Worm (Caenorhabditis elegans) whole organism, L2 larva: ENCODE results near the gene F11A10.6.

ENCODE experiments used
- C34F6.9 ChIP-seq: fragments of 150-350 bp; optimal IDR thresholded peaks from 2 replicates; lab custom pipeline; 2014; ENCODE audit warnings: missing biosample characterization, missing genetic modification characterization
- F13H6.1 ChIP-seq: sonication (generic microtip); optimal IDR thresholded peaks from 2 replicates; lab custom pipeline; 2016; ENCODE audit warnings: missing genetic modification characterization, missing compliant biosample characterization
- ZK546.5 ChIP-seq: sonication (generic microtip); optimal IDR thresholded peaks from 2 replicates; lab custom pipeline; 2017; ENCODE audit warnings: missing biosample characterization, missing genetic modification characterization
- aly-2 ChIP-seq: fragments of 150-350 bp; optimal IDR thresholded peaks from 2 replicates; lab custom pipeline; 2014; ENCODE audit warnings: missing biosample characterization, missing genetic modification characterization
- ama-1 ChIP-seq: fragments of 150-350 bp; optimal IDR thresholded peaks from 2 replicates; lab custom pipeline; 2018; ENCODE audit warnings: inconsistent platforms
- blmp-1 ChIP-seq: sonication (generic microtip); optimal IDR thresholded peaks from 2 replicates; lab custom pipeline; 2017; ENCODE audit warnings: missing genetic modification characterization, mild to moderate bottlenecking, missing compliant biosample characterization, antibody characterized with exemption, moderate library complexity; ENCODE audit not compliant: insufficient read depth
- ceh-16 ChIP-seq: fragments of 150-350 bp; optimal IDR thresholded peaks from 2 replicates; lab custom pipeline; 2014; ENCODE audit warnings: missing biosample characterization, missing genetic modification characterization
- ceh-82 ChIP-seq: fragments of 150-350 bp; optimal IDR thresholded peaks from 2 replicates; lab custom pipeline; 2014; ENCODE audit warnings: missing biosample characterization, missing genetic modification characterization
- egl-27 ChIP-seq: sonication (generic microtip); optimal IDR thresholded peaks from 3 replicates; lab custom pipeline; 2017; ENCODE audit warnings: missing biosample characterization, missing genetic modification reagents, missing genetic modification characterization
- gmeb-1 ChIP-seq: fragments of 150-350 bp; optimal IDR thresholded peaks from 2 replicates; lab custom pipeline; 2014; ENCODE audit warnings: missing biosample characterization, missing genetic modification characterization
- lin-13 ChIP-seq: fragments of 150-350 bp; optimal IDR thresholded peaks from 2 replicates; lab custom pipeline; 2014; ENCODE audit warnings: missing biosample characterization, missing genetic modification reagents, missing genetic modification characterization
- lin-39 ChIP-seq: fragments of 150-350 bp; optimal IDR thresholded peaks from 2 replicates; lab custom pipeline; 2014; ENCODE audit warnings: missing biosample characterization, missing genetic modification reagents, missing genetic modification characterization
- lsy-2 ChIP-seq, 2 experiments: fragments of 150-350 bp in 1 of 2; sonication (generic microtip) in 1 of 2; optimal IDR thresholded peaks; 2 replicates each; lab custom pipeline; 2014 to 2017; ENCODE audit warnings: missing biosample characterization in 2 of 2, missing genetic modification characterization in 2 of 2
- mab-5 ChIP-seq: fragments of 150-350 bp; optimal IDR thresholded peaks from 2 replicates; lab custom pipeline; 2014; ENCODE audit warnings: missing biosample characterization, missing genetic modification characterization
- mbf-1 ChIP-seq: sonication (generic microtip); optimal IDR thresholded peaks from 2 replicates; lab custom pipeline; 2017; ENCODE audit warnings: missing biosample characterization, missing genetic modification characterization
- mdl-1 ChIP-seq, 2 experiments: fragments of 150-350 bp in 1 of 2; sonication (generic microtip) in 1 of 2; optimal IDR thresholded peaks; 2 replicates each; lab custom pipeline; 2017; ENCODE audit warnings: missing biosample characterization in 2 of 2, missing genetic modification characterization in 2 of 2
- nhr-11 ChIP-seq: fragments of 150-350 bp; optimal IDR thresholded peaks from 2 replicates; lab custom pipeline; 2014; ENCODE audit warnings: missing biosample characterization, missing genetic modification characterization
- nhr-12 ChIP-seq: fragments of 150-350 bp; optimal IDR thresholded peaks from 2 replicates; lab custom pipeline; 2014; ENCODE audit warnings: missing biosample characterization, missing genetic modification characterization
- nhr-129 ChIP-seq: fragments of 150-350 bp; optimal IDR thresholded peaks from 2 replicates; lab custom pipeline; 2014; ENCODE audit warnings: missing biosample characterization, missing genetic modification characterization
- nhr-21 ChIP-seq: fragments of 150-350 bp; optimal IDR thresholded peaks from 2 replicates; lab custom pipeline; 2014; ENCODE audit warnings: missing biosample characterization, missing genetic modification characterization
- nhr-23 ChIP-seq: fragments of 150-350 bp; optimal IDR thresholded peaks from 2 replicates; lab custom pipeline; 2014; ENCODE audit warnings: missing biosample characterization, missing genetic modification reagents, missing genetic modification characterization
- nhr-25 ChIP-seq: fragments of 150-350 bp; sonication (generic microtip); optimal IDR thresholded peaks from 3 replicates; lab custom pipeline; 2014; ENCODE audit warnings: missing biosample characterization, missing genetic modification characterization
- nhr-6 ChIP-seq: fragments of 150-350 bp; optimal IDR thresholded peaks from 2 replicates; lab custom pipeline; 2014; ENCODE audit warnings: missing biosample characterization, missing genetic modification characterization
- nhr-77 ChIP-seq: fragments of 150-350 bp; optimal IDR thresholded peaks from 2 replicates; lab custom pipeline; 2014; ENCODE audit warnings: missing biosample characterization, missing genetic modification characterization
- peb-1 ChIP-seq: fragments of 150-350 bp; optimal IDR thresholded peaks from 2 replicates; lab custom pipeline; 2014; ENCODE audit warnings: missing biosample characterization, missing genetic modification characterization
- sem-4 ChIP-seq: fragments of 150-350 bp; optimal IDR thresholded peaks from 2 replicates; lab custom pipeline; 2014; ENCODE audit warnings: missing biosample characterization, missing genetic modification reagents, missing genetic modification characterization
- skn-1 ChIP-seq: sonication (generic microtip); optimal IDR thresholded peaks from 2 replicates; lab custom pipeline; 2017; ENCODE audit warnings: missing biosample characterization, missing genetic modification characterization
- sma-3 ChIP-seq: sonication (generic microtip); optimal IDR thresholded peaks from 2 replicates; lab custom pipeline; 2016; ENCODE audit warnings: missing genetic modification reagents, missing genetic modification characterization, missing compliant biosample characterization
- unc-55 ChIP-seq: fragments of 150-350 bp; sonication (generic microtip); optimal IDR thresholded peaks from 3 replicates; lab custom pipeline; 2014; ENCODE audit warnings: missing biosample characterization, missing genetic modification reagents, missing genetic modification characterization
- unc-62 ChIP-seq: fragments of 150-350 bp; optimal IDR thresholded peaks from 2 replicates; lab custom pipeline; 2014; ENCODE audit warnings: missing biosample characterization, missing genetic modification reagents, missing genetic modification characterization
- ztf-1 ChIP-seq: fragments of 200-800 bp; sonication (Bioruptor generic); conservative IDR thresholded peaks from 2 replicates; pipeline ENCODE4 v1.3.6; 2022; ENCODE audit warnings: missing genetic modification characterization, missing compliant biosample characterization
- ztf-11 ChIP-seq: sonication (generic microtip); optimal IDR thresholded peaks from 2 replicates; lab custom pipeline; 2017; ENCODE audit warnings: missing biosample characterization, missing genetic modification characterization

The F11A10.6 gene

DNA sequence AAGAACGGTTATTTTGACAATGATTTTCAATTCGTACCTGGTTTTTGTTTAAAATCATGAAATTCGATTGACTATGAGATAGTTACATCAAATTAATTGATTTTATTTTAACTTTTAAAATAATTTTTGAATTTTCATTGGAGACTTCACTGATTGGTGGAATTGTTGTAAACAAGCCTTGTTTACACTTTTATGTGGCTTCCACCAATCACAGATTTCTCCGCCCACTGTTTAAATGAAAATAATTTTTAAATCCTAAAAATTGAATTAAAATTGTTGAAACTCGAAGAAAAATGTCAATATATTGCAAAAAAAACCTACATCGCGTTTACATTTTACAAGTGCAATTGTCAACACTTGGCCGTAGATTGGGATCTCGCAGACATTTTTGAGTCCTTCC, 31.1 kb upstream of the F11A10.6 start:
- TF ChIP-seq unc-55 (GFP tag; lab: Kevin White, UChicago) = no peak
- no peak for TF ChIP-seq nhr-12 (tag; lab: Kevin White, UChicago)
- TF ChIP-seq mbf-1 = no peak
- TF ChIP-seq aly-2 (tag; lab: Kevin White, UChicago) = no peak

DNA sequence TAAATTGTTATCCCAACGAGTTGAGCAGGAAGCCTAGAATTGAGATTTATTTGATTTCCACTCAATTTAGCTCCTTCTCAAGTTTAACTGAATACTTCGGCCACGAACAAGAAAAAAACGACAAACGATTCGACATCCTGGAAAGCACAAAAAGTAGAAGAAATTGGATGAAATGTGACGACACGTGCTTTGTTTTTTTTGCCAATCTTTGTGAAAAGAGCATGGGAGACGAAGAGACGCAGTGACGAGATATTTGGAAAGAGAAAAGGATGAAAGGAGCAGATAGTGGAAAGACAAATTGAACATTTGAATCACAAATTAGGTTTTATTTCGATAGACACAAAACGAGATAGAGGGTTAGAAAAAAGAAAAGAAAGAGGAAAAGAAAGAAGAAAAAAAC, 25.0 kb upstream of the F11A10.6 start:
- TF ChIP-seq ztf-1 (GFP tag; lab: Robert Waterston, UW) = no peak
- no peak for TF ChIP-seq gmeb-1 (tag; lab: Kevin White, UChicago)
- peak; percentile 39 for TF ChIP-seq C34F6.9
- peak in 1 of 2 experiments; percentile 23 for TF ChIP-seq mdl-1 (tag; optimal IDR thresholded peaks at IDR 0.05; lab: Kevin White, UChicago)
- peak in 1 of 2 experiments; percentile 14 for TF ChIP-seq lsy-2 (tag; optimal IDR thresholded peaks at IDR 0.05; lab: Kevin White, UChicago)
- TF ChIP-seq nhr-129 (tag; lab: Kevin White, UChicago) = peak; percentile 82
- TF ChIP-seq aly-2 (tag; lab: Kevin White, UChicago) = no peak
- peak; percentile 60 for TF ChIP-seq sem-4 (tag; lab: Kevin White, UChicago)

DNA sequence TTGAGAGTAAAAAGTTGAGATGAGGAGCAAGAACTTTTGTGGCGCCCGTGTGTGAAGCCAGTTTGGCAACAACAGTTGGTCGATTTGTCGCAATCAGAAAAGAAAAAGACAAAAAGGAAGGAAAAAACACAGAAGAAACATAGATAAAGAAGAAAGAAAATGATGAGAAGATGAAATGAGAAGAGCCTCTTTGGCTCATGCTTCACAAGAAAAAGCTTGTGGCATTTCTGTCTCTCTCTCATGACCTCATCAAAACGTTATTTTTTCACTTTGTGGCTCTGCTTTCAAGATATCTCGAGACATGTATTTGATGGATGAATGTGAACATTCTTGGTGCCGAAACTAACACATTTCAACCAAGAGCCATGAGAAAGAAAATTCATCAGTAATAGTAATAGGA, 23.6 kb upstream of the F11A10.6 start:
- TF ChIP-seq lsy-2 (tag; optimal IDR thresholded peaks at IDR 0.05; lab: Kevin White, UChicago) (peak in 1 of 2 experiments; percentile 23), nhr-129 (tag; lab: Kevin White, UChicago) (peak; percentile 94), blmp-1 (tag; lab: Kevin White, UChicago) (no peak), egl-27 (no peak), nhr-77 (no peak), F13H6.1 (tag; lab: Kevin White, UChicago) (peak; percentile 63), C34F6.9 (peak; percentile 35), nhr-6 (no peak), lin-39 (no peak)

DNA sequence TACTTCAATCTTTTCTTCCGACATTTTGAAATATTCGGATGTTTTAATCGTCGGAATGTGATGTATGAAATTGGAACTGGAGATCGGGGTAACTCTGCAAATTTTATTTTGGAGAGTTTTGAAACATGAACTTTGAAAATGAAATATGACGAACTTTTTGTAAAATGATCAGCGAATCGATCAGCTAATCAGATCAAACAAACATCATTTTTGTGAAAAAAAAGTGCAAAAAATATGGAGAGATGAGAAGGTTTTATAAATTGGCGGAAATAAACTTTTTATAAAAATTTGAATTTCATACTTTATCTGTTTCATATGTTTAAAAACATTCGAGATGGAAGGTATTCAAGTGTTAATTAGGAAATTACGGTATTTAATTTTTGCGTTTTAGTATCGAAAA, 22.0 kb upstream of the F11A10.6 start, which contains the start of gene dlc-2:
Gene dlc-2, minus strand, starts transcription at position 101 of the 400 bp plus-strand sequence.
- TF ChIP-seq mab-5 (no peak), sma-3 (GFP tag; lab: Kevin White, UChicago) (no peak), nhr-11 (tag; lab: Kevin White, UChicago) (no peak), nhr-6 (no peak), unc-62 (no peak), ceh-82 (no peak), nhr-21 (tag; lab: Kevin White, UChicago) (no peak), ztf-11 (tag; lab: Kevin White, UChicago) (no peak), unc-55 (GFP tag; lab: Kevin White, UChicago) (no peak), ama-1 (lab: Kevin White, UChicago) (no peak), ztf-1 (GFP tag; lab: Robert Waterston, UW) (no peak), skn-1 (tag; lab: Kevin White, UChicago) (no peak), ceh-16 (tag; lab: Kevin White, UChicago) (no peak), nhr-23 (tag; lab: Kevin White, UChicago) (no peak), nhr-25 (tag; lab: Kevin White, UChicago) (no peak), lin-13 (GFP tag; lab: Kevin White, UChicago) (no peak), nhr-129 (tag; lab: Kevin White, UChicago) (no peak), C34F6.9 (no peak), lsy-2 (tag; optimal IDR thresholded peaks at IDR 0.05; lab: Kevin White, UChicago) (no peak)

DNA sequence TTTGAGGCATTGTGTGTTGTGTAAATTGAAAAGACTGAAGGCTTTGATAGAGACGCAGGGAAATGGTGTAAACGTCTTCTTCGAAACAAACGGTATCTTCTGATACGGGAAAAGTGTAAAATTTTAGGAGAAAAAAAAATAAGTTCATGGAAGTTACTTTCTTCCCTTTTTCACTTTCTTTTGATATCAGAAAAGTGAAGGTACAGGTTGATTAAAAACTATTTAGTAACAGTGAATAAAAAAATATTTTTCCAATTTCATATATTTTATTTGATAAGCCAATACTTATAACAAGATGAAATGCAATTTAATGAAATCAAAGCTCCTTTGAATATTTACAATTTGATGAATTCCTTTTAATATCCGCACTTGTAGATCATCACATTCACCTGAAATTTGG, 20.9 kb upstream of the F11A10.6 start, which contains the start of gene col-129:
Gene col-129, minus strand, starts transcription at position 101 of the 400 bp plus-strand sequence.
- TF ChIP-seq sma-3 (GFP tag; lab: Kevin White, UChicago) (no peak), blmp-1 (tag; lab: Kevin White, UChicago) (no peak), nhr-25 (tag; lab: Kevin White, UChicago) (no peak)

DNA sequence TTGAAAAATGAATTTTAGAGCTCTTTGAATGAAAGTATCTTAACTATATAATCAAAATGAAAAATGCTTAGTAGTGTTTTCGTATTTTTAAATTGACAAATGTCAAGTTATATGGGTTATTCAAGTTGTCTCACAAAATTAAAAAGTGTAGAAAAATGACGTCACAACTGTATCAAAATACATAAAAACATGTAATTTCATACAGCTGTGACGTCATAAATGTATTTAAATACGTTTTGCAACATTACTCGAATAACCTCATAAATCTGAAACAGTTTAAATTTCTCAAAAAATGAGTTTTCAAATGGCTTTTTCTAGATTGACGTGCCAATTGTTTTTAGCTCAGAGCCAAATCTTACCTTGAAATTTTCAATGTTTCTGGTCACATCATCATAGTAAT, 20.3 kb upstream of the F11A10.6 start:
- TF ChIP-seq peb-1 (tag; lab: Kevin White, UChicago) (no peak), ZK546.5 (tag; lab: Kevin White, UChicago) (no peak), ztf-11 (tag; lab: Kevin White, UChicago) (no peak), nhr-23 (tag; lab: Kevin White, UChicago) (no peak)
